Fruit fly (Drosophila melanogaster) whole organism, adult: ENCODE measurements around the gene CG17198.
A peak's percentile ranks its signal among the peaks of the same experiment; 100 is the strongest.

Experiments
- CG11617 ChIP-seq: fragments of 200-800 bp; sonication (Bioruptor generic); optimal IDR thresholded peaks from 2 replicates; lab custom pipeline; 2017; ENCODE audit warnings: mild to moderate bottlenecking, missing biosample characterization, missing genetic modification reagents, missing genetic modification characterization
- CG12768 ChIP-seq: fragments of 200-800 bp; sonication (Bioruptor generic); optimal IDR thresholded peaks from 2 replicates; lab custom pipeline; 2017; ENCODE audit warnings: missing biosample characterization, missing genetic modification characterization, mild to moderate bottlenecking, moderate library complexity, missing genetic modification reagents
- CG14711 ChIP-seq: fragments of 200-800 bp; sonication (Bioruptor generic); optimal IDR thresholded peaks from 2 replicates; lab custom pipeline; 2018; ENCODE audit warnings: missing biosample characterization, mild to moderate bottlenecking, missing genetic modification characterization, moderate library complexity
- CG1620 ChIP-seq: fragments of 200-800 bp; sonication (Bioruptor generic); optimal IDR thresholded peaks from 2 replicates; lab custom pipeline; 2016; ENCODE audit warnings: missing biosample characterization, missing genetic modification characterization
- CG33017 ChIP-seq: fragments of 200-800 bp; sonication (Bioruptor generic); optimal IDR thresholded peaks from 2 replicates; lab custom pipeline; 2018; ENCODE audit warnings: missing biosample characterization, mild to moderate bottlenecking, missing genetic modification characterization, moderate library complexity
- CG5204 ChIP-seq: fragments of 200-800 bp; sonication (Bioruptor generic); optimal IDR thresholded peaks from 2 replicates; lab custom pipeline; 2016; ENCODE audit warnings: missing biosample characterization, missing genetic modification characterization
- CG7045 ChIP-seq: fragments of 200-800 bp; sonication (Bioruptor generic); optimal IDR thresholded peaks from 2 replicates; lab custom pipeline; 2017; ENCODE audit warnings: missing biosample characterization, mild to moderate bottlenecking, missing genetic modification characterization
- CG7101 ChIP-seq: fragments of 200-800 bp; sonication (Bioruptor generic); optimal IDR thresholded peaks from 2 replicates; lab custom pipeline; 2018; ENCODE audit warnings: missing biosample characterization, mild to moderate bottlenecking, missing genetic modification characterization, moderate library complexity
- Clk ChIP-seq: fragments of 200-800 bp; sonication (Bioruptor generic); optimal IDR thresholded peaks from 2 replicates; lab custom pipeline; 2017; ENCODE audit warnings: missing biosample characterization, missing genetic modification characterization
- Crg-1 ChIP-seq: fragments of 200-800 bp; sonication (Bioruptor generic); optimal IDR thresholded peaks from 2 replicates; lab custom pipeline; 2016; ENCODE audit warnings: missing biosample characterization, missing genetic modification characterization
- Hr96 ChIP-seq: fragments of 200-800 bp; sonication (Bioruptor generic); optimal IDR thresholded peaks from 2 replicates; lab custom pipeline; 2016; ENCODE audit warnings: missing biosample characterization, missing genetic modification characterization
- Mnt ChIP-seq: fragments of 200-800 bp; sonication (Bioruptor generic); optimal IDR thresholded peaks from 2 replicates; lab custom pipeline; 2016; ENCODE audit warnings: missing biosample characterization, mild to moderate bottlenecking, missing genetic modification characterization
- bab1 ChIP-seq: fragments of 200-800 bp; sonication (Bioruptor generic); optimal IDR thresholded peaks from 3 replicates; lab custom pipeline; 2019; ENCODE audit warnings: missing biosample characterization, mild to moderate bottlenecking, missing genetic modification characterization, moderate library complexity
- cic ChIP-seq: fragments of 200-800 bp; sonication (Bioruptor generic); optimal IDR thresholded peaks from 2 replicates; lab custom pipeline; 2017; ENCODE audit warnings: missing biosample characterization, mild to moderate bottlenecking, missing genetic modification characterization, moderate library complexity
- cnc ChIP-seq, 2 experiments: fragments of >200 bp; optimal IDR thresholded peaks; 2 replicates each; lab custom pipeline; 2017
- kay ChIP-seq: fragments of 200-800 bp; sonication (Bioruptor generic); peaks from one replicate; lab custom pipeline; 2016; ENCODE audit warnings: missing biosample characterization, missing genetic modification characterization, borderline replicate concordance
- ovo ChIP-seq: fragments of 200-800 bp; sonication (Bioruptor generic); optimal IDR thresholded peaks from 2 replicates; lab custom pipeline; 2016; ENCODE audit warnings: missing biosample characterization, missing genetic modification characterization
- pad ChIP-seq: fragments of 200-800 bp; sonication (Bioruptor generic); optimal IDR thresholded peaks from 3 replicates; lab custom pipeline; 2017; ENCODE audit warnings: missing biosample characterization, missing genetic modification characterization, mild to moderate bottlenecking, moderate library complexity, missing genetic modification reagents
- tj ChIP-seq: fragments of 200-800 bp; sonication (Bioruptor generic); optimal IDR thresholded peaks from 3 replicates; lab custom pipeline; 2017; ENCODE audit warnings: missing biosample characterization, mild to moderate bottlenecking, missing genetic modification characterization, moderate library complexity
- toe ChIP-seq: fragments of 200-800 bp; sonication (Bioruptor generic); optimal IDR thresholded peaks from 2 replicates; lab custom pipeline; 2016; ENCODE audit warnings: missing biosample characterization, missing genetic modification characterization

CG17198 gene

dm6 chr3R:25740348-25740751, 34.8 kb downstream of the CG17198 start, which contains the start of gene LpR2:
Gene LpR2 (minus strand): TSS chr3R:25740465.
- TF ChIP-seq Crg-1 (GFP tag; lab: Kevin White, UChicago) (no peak), pad (GFP tag; lab: Kevin White, UChicago) (peak; percentile 95), Clk (GFP tag; lab: Kevin White, UChicago) (no peak), Hr96 (GFP tag; lab: Kevin White, UChicago) (peak; percentile 41), CG14711 (no peak), Mnt (GFP tag; lab: Kevin White, UChicago) (peak; percentile 86), CG11617 (no peak), ovo (GFP tag; lab: Kevin White, UChicago) (peak; percentile 81), CG7045 (GFP tag; lab: Kevin White, UChicago) (no peak), CG1620 (GFP tag; lab: Kevin White, UChicago) (no peak), tj (GFP tag; lab: Kevin White, UChicago) (no peak), bab1 (GFP tag; lab: Kevin White, UChicago) (peak; percentile 50), cic (peak; percentile 52), CG5204 (GFP tag; lab: Kevin White, UChicago) (no peak), CG12768 (GFP tag; lab: Kevin White, UChicago) (peak; percentile 34), toe (GFP tag; lab: Kevin White, UChicago) (no peak), cnc (optimal IDR thresholded peaks at IDR 0.05; lab: Kevin White, UChicago) (no peak), kay (GFP tag; lab: Kevin White, UChicago) (peak; percentile 42), CG7101 (no peak), CG33017 (tag; lab: Kevin White, UChicago) (peak; percentile 45)

dm6 chr3R:25739727-25740126, 35.4 kb downstream of the CG17198 start:
- TF ChIP-seq CG7101 (no peak), kay (GFP tag; lab: Kevin White, UChicago) (peak; percentile 44), tj (GFP tag; lab: Kevin White, UChicago) (peak; percentile 96), CG14711 (no peak), CG11617 (no peak), CG33017 (tag; lab: Kevin White, UChicago) (no peak)

DNA sequence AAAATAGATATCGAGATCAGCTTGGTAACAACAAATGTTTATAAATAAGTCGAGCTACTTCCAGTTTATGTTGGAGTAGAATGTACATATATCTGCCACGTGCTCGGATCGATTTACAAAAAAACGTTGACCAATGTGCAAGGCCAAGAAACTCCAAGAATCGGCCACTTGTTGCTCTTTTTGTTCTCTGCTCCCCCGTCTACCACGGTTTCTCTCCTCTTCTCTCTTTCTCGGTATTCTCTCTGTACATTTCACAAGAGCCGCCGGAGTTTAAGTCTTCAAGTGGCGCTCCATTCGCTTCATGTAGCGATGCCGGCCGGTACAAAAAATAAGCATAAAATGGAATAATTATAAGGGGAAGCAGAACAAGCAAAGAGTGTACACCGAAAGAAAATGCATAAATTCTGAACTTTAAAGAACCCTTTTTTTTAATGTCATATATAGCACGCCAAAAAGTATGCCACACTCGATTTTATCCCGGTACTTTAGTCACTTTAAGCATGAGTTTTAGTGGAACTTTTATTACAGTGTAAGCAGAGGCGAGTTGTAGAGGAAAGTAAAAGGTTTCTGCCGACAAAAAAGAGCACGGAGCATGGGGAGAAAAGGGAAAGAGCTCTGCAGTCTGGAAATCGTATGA, 37.3 kb downstream of the CG17198 start:
- TF ChIP-seq ovo (GFP tag; lab: Kevin White, UChicago) (no peak), Clk (GFP tag; lab: Kevin White, UChicago) (no peak), CG33017 (tag; lab: Kevin White, UChicago) (no peak), CG5204 (GFP tag; lab: Kevin White, UChicago) (no peak), cic (no peak), Hr96 (GFP tag; lab: Kevin White, UChicago) (peak; percentile 70), bab1 (GFP tag; lab: Kevin White, UChicago) (peak; percentile 96), CG7101 (peak; percentile 84), pad (GFP tag; lab: Kevin White, UChicago) (peak; percentile 86), CG1620 (GFP tag; lab: Kevin White, UChicago) (peak; percentile 75), toe (GFP tag; lab: Kevin White, UChicago) (no peak), CG7045 (GFP tag; lab: Kevin White, UChicago) (peak; percentile 4), CG11617 (peak; percentile 45), kay (GFP tag; lab: Kevin White, UChicago) (peak; percentile 34), Crg-1 (GFP tag; lab: Kevin White, UChicago) (peak; percentile 70), cnc (optimal IDR thresholded peaks at IDR 0.05; lab: Kevin White, UChicago) (no peak), Mnt (GFP tag; lab: Kevin White, UChicago) (peak; percentile 49), tj (GFP tag; lab: Kevin White, UChicago) (peak; percentile 84), CG14711 (peak; percentile 80)

- TF ChIP-seq CG7101: peak; percentile 32
- no peak for TF ChIP-seq CG33017 (tag; lab: Kevin White, UChicago)
- no peak for TF ChIP-seq kay (GFP tag; lab: Kevin White, UChicago)
- TF ChIP-seq Hr96 (GFP tag; lab: Kevin White, UChicago): no peak
- TF ChIP-seq cic: no peak
- TF ChIP-seq toe (GFP tag; lab: Kevin White, UChicago): no peak
- no peak for TF ChIP-seq Crg-1 (GFP tag; lab: Kevin White, UChicago)
- TF ChIP-seq pad (GFP tag; lab: Kevin White, UChicago): peak; percentile 5
- TF ChIP-seq CG12768 (GFP tag; lab: Kevin White, UChicago): no peak
- TF ChIP-seq CG7045 (GFP tag; lab: Kevin White, UChicago): no peak
- no peak for TF ChIP-seq Clk (GFP tag; lab: Kevin White, UChicago)
- no peak for TF ChIP-seq cnc (optimal IDR thresholded peaks at IDR 0.05; lab: Kevin White, UChicago)
- no peak for TF ChIP-seq CG1620 (GFP tag; lab: Kevin White, UChicago)
- TF ChIP-seq CG5204 (GFP tag; lab: Kevin White, UChicago): no peak
- TF ChIP-seq CG11617: no peak
- TF ChIP-seq ovo (GFP tag; lab: Kevin White, UChicago): no peak
- TF ChIP-seq bab1 (GFP tag; lab: Kevin White, UChicago): peak; percentile 84
- TF ChIP-seq CG14711: no peak
- TF ChIP-seq tj (GFP tag; lab: Kevin White, UChicago): peak; percentile 45
- TF ChIP-seq Mnt (GFP tag; lab: Kevin White, UChicago): no peak
Observed at dm6 chr3R:25735801-25736068, 39.4 kb downstream of the CG17198 start.

DNA sequence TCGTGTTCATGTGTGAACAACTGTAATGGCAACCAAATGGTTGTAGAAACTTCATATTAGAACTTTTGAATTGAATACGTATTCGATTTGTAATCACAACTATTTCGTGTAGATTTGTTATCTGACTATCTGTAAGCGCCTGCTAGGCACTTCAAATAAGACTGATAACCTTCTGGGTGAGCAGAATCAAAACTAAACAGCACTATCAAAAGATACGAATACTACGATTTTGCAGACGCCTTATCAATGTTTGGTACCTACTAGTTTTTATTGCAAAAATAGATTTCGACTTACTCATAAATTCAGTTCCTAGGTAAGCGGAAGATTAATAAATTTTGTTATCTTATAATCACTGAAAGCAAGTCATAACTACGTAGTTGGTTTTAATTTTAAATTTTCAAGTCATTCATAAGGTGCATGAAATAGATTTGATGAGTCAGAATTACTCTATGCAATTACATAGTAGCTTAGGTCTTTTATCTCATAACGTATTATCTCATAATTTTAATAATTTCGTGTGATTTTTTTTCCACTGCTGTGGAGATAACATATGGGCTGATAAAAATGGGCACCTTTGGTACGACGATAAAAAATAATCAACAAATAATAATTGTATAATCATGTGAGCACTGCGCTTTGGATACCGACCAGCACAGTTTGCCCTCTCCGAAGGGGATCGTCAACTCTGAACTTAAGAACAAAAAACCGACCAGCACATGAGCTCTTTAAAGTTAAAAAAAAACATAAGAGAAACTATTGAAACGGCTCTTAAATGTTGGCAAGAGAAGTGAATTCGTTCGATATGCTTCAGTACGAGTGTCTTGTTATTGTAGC, 40.0 kb downstream of the CG17198 start:
- TF ChIP-seq Clk (GFP tag; lab: Kevin White, UChicago) (no peak), toe (GFP tag; lab: Kevin White, UChicago) (no peak), cic (peak; percentile 77), ovo (GFP tag; lab: Kevin White, UChicago) (no peak), CG7045 (GFP tag; lab: Kevin White, UChicago) (no peak), cnc (optimal IDR thresholded peaks at IDR 0.05; lab: Kevin White, UChicago) (peak in 1 of 2 experiments; percentile 29), Hr96 (GFP tag; lab: Kevin White, UChicago) (no peak), pad (GFP tag; lab: Kevin White, UChicago) (no peak), CG7101 (no peak), kay (GFP tag; lab: Kevin White, UChicago) (no peak), CG1620 (GFP tag; lab: Kevin White, UChicago) (no peak), Mnt (GFP tag; lab: Kevin White, UChicago) (no peak), bab1 (GFP tag; lab: Kevin White, UChicago) (no peak), Crg-1 (GFP tag; lab: Kevin White, UChicago) (no peak)
